Worm (Caenorhabditis elegans): ENCODE measurements around the gene Y43F8B.19.

The Y43F8B.19 gene

ce11 chrV:19527565-19527964 is 15.5 kb upstream of the Y43F8B.19 start:
- peak; percentile 8 for TF ChIP-seq repo-1 (tag; optimal IDR thresholded peaks at IDR 0.05)
- TF ChIP-seq hlh-12 (tag; optimal IDR thresholded peaks at IDR 0.05) = no peak
- no peak for TF ChIP-seq F49E8.2 (tag; optimal IDR thresholded peaks at IDR 0.05; ENCODE audit: insufficient read depth)
- TF ChIP-seq egl-44 (GFP tag; IDR thresholded peaks at IDR 0.05) = 0 out of 2 replicates have a peak, but pooled peaks have one; percentile 42
- TF ChIP-seq unc-130 (GFP tag; optimal IDR thresholded peaks at IDR 0.05) = no peak
- no peak for TF ChIP-seq dpl-1 (GFP tag; optimal IDR thresholded peaks at IDR 0.05)
- TF ChIP-seq ekl-4 (GFP tag; IDR thresholded peaks at IDR 0.05) = no peak
- peak; percentile 76 for TF ChIP-seq dox-1 (GFP tag; IDR thresholded peaks at IDR 0.05)
- TF ChIP-seq akir-1 (GFP tag; optimal IDR thresholded peaks at IDR 0.05) = no peak
- TF ChIP-seq ztf-28 (GFP tag; IDR thresholded peaks at IDR 0.05) = no peak
- no peak for TF ChIP-seq fkh-3 (tag; optimal IDR thresholded peaks at IDR 0.05)
- TF ChIP-seq mcd-1 (GFP tag; IDR thresholded peaks at IDR 0.05) = peak; percentile 30; the same call in 1 of the 2 replicates
- no peak for TF ChIP-seq B0019.2 (GFP tag; conservative IDR thresholded peaks at IDR 0.05)
- peak; percentile 73 for TF ChIP-seq cebp-1 (GFP tag; IDR thresholded peaks at IDR 0.05)
- TF ChIP-seq cebp-1 (tag; optimal IDR thresholded peaks at IDR 0.05) = peak; percentile 78
- no peak for TF ChIP-seq ZK185.1 (tag; optimal IDR thresholded peaks at IDR 0.05; ENCODE audit: poor library complexity, severe bottlenecking)
- TF ChIP-seq Y67H2A.10 (GFP tag; conservative IDR thresholded peaks at IDR 0.05) = no peak
- no peak for TF ChIP-seq attf-3 (GFP tag; conservative IDR thresholded peaks at IDR 0.05)
- TF ChIP-seq F57C9.4 (tag; optimal IDR thresholded peaks at IDR 0.05) = no peak
- peak; percentile 48; the same call in 1 of the 2 replicates for TF ChIP-seq nfyb-1 (GFP tag; IDR thresholded peaks at IDR 0.05)
- peak; percentile 53 for TF ChIP-seq attf-5 (GFP tag; optimal IDR thresholded peaks at IDR 0.05)
- no peak for TF ChIP-seq ztf-3 (GFP tag; optimal IDR thresholded peaks at IDR 0.05)
- TF ChIP-seq gei-17 (GFP tag; optimal IDR thresholded peaks at IDR 0.05) = no peak
- TF ChIP-seq Y95B8A.8 (GFP tag; IDR thresholded peaks at IDR 0.05) = no peak
- no peak for TF ChIP-seq C17E4.6 (GFP tag; IDR thresholded peaks at IDR 0.05)
- TF ChIP-seq ztf-25 (GFP tag; IDR thresholded peaks at IDR 0.05) = no peak
- TF ChIP-seq T26A5.8 (tag; optimal IDR thresholded peaks at IDR 0.05) = no peak
- no peak for TF ChIP-seq hmg-20 (GFP tag; IDR thresholded peaks at IDR 0.05)
- TF ChIP-seq nhr-80 (tag; optimal IDR thresholded peaks at IDR 0.05) = peak; percentile 94
- TF ChIP-seq nhr-27 (tag; optimal IDR thresholded peaks at IDR 0.05) = no peak
- TF ChIP-seq ztf-26 (tag; optimal IDR thresholded peaks at IDR 0.05) = peak; percentile 69
- TF ChIP-seq mxl-1 (tag; optimal IDR thresholded peaks at IDR 0.05) = no peak
- TF ChIP-seq ccch-3 (GFP tag; optimal IDR thresholded peaks at IDR 0.05) = no peak
- TF ChIP-seq ceh-91 (GFP tag; IDR thresholded peaks at IDR 0.05) = no peak
- TF ChIP-seq aptf-2 (GFP tag; conservative IDR thresholded peaks at IDR 0.05) = no peak
- TF ChIP-seq Y53F4B.3 (GFP tag; IDR thresholded peaks at IDR 0.05) = no peak
- TF ChIP-seq F57A8.1 (GFP tag; optimal IDR thresholded peaks at IDR 0.05) = no peak
- no peak for TF ChIP-seq ceh-100 (GFP tag; IDR thresholded peaks at IDR 0.05)
- peak; percentile 86 for TF ChIP-seq ztf-22 (GFP tag; optimal IDR thresholded peaks at IDR 0.05)
- no peak for TF ChIP-seq xnd-1 (tag; optimal IDR thresholded peaks at IDR 0.05)
- TF ChIP-seq ztf-6 (GFP tag; IDR thresholded peaks at IDR 0.05) = no peak
- TF ChIP-seq egl-18 (GFP tag; IDR thresholded peaks at IDR 0.05) = no peak
- TF ChIP-seq madf-10 (tag; optimal IDR thresholded peaks at IDR 0.05) = peak; percentile 56
- no peak for TF ChIP-seq ztf-18 (tag; optimal IDR thresholded peaks at IDR 0.05)
- no peak for TF ChIP-seq tbx-9 (tag; optimal IDR thresholded peaks at IDR 0.05; ENCODE audit: borderline replicate concordance)
- no peak; the same call in 1 of the 2 replicates for TF ChIP-seq lir-1 (GFP tag; conservative IDR thresholded peaks at IDR 0.05)
- peak; percentile 74 to 81 for TF ChIP-seq let-607 (tag; optimal IDR thresholded peaks at IDR 0.05)
- TF ChIP-seq rcor-1 (GFP tag; IDR thresholded peaks at IDR 0.05) = no peak; the same call in 1 of the 2 replicates
- TF ChIP-seq F10E7.11 (tag; optimal IDR thresholded peaks at IDR 0.05) = no peak
- TF ChIP-seq lin-40 (tag; optimal IDR thresholded peaks at IDR 0.05) = peak; percentile 70

Measured in whole organism, young adult.